Fruit fly (Drosophila melanogaster) S2 (cell line): ENCODE results near the gene Pde11.

Source experiments
- CG8478 ChIP-seq: fragments of >200 bp; optimal IDR thresholded peaks from 2 replicates; lab custom pipeline; 2018
- CTCF ChIP-seq, 2 experiments: fragments of >200 bp; optimal IDR thresholded peaks; 2 replicates each; lab custom pipeline; 2018

- TF ChIP-seq CG8478 (no peak), CTCF (optimal IDR thresholded peaks at IDR 0.05; lab: Kevin White, UChicago) (no peak)
These were observed 39.0 kb upstream of the Pde11 start for dm6 chr2L:18629144-18629543.
